Worm (Caenorhabditis elegans): ENCODE data around the gene sdz-16.

DNA sequence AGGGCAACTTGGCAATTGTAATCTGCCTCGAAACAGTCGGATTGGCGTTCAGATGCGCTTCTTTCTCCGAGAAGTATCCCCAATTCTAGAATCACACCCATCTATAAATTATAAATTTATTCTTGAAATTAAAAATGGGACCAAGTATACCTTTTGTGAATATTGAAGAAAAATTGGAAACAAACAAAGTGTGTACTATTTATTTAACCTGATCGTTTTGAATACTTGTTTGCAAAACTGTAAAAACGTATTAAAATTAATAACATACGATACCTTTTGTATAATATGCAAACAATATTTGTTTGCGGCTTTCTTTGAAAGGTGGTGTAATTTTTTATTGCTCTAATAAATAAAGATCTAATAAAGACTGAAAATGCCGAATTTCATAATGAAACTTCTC lies 15.4 kb downstream of the sdz-16 start, which contains the start of gene Y61B8B.3:
- TF ChIP-seq unc-39 (tag; optimal IDR thresholded peaks at IDR 0.05) (no peak), ham-2 (GFP tag; optimal IDR thresholded peaks at IDR 0.05) (no peak), nhr-28 (tag; optimal IDR thresholded peaks at IDR 0.05) (no peak), elt-3 (tag; optimal IDR thresholded peaks at IDR 0.05) (no peak), flh-1 (GFP tag; optimal IDR thresholded peaks at IDR 0.05) (no peak), nhr-237 (tag; optimal IDR thresholded peaks at IDR 0.05) (no peak), sem-2 (GFP tag; optimal IDR thresholded peaks at IDR 0.05) (no peak), nhr-76 (tag; optimal IDR thresholded peaks at IDR 0.05) (no peak), snpc-4 (tag; optimal IDR thresholded peaks at IDR 0.05) (no peak), pha-4 (tag; optimal IDR thresholded peaks at IDR 0.05) (no peak), lin-13 (tag; optimal IDR thresholded peaks at IDR 0.05) (no peak), bed-3 (GFP tag; optimal IDR thresholded peaks at IDR 0.05) (no peak)

All from whole organism, mixed stage, embryonic.